Worm (Caenorhabditis elegans) whole organism, L2 larva: ENCODE measurements around the gene ZK666.15.

Source experiments
- C34F6.9 ChIP-seq: fragments of 150-350 bp; optimal IDR thresholded peaks from 2 replicates; lab custom pipeline; 2014; ENCODE audit warnings: missing biosample characterization, missing genetic modification characterization
- F13H6.1 ChIP-seq: sonication (generic microtip); optimal IDR thresholded peaks from 2 replicates; lab custom pipeline; 2016; ENCODE audit warnings: missing genetic modification characterization, missing compliant biosample characterization
- R02D3.7 ChIP-seq: fragments of 150-350 bp; optimal IDR thresholded peaks from 2 replicates; lab custom pipeline; 2014; ENCODE audit warnings: missing biosample characterization, missing genetic modification characterization
- Y55F3AM.14 ChIP-seq: fragments of 200-800 bp; sonication (Bioruptor generic); optimal IDR thresholded peaks from 2 replicates; lab custom pipeline; 2018; ENCODE audit warnings: mild to moderate bottlenecking, missing genetic modification characterization, missing compliant biosample characterization
- ZK546.5 ChIP-seq: sonication (generic microtip); optimal IDR thresholded peaks from 2 replicates; lab custom pipeline; 2017; ENCODE audit warnings: missing biosample characterization, missing genetic modification characterization
- alr-1 ChIP-seq: fragments of 150-350 bp; optimal IDR thresholded peaks from 2 replicates; lab custom pipeline; 2014; ENCODE audit warnings: missing biosample characterization, missing genetic modification characterization
- aly-2 ChIP-seq: fragments of 150-350 bp; optimal IDR thresholded peaks from 2 replicates; lab custom pipeline; 2014; ENCODE audit warnings: missing biosample characterization, missing genetic modification characterization
- ama-1 ChIP-seq: fragments of 150-350 bp; optimal IDR thresholded peaks from 2 replicates; lab custom pipeline; 2018; ENCODE audit warnings: inconsistent platforms
- blmp-1 ChIP-seq: sonication (generic microtip); optimal IDR thresholded peaks from 2 replicates; lab custom pipeline; 2017; ENCODE audit warnings: missing genetic modification characterization, mild to moderate bottlenecking, missing compliant biosample characterization, antibody characterized with exemption, moderate library complexity; ENCODE audit not compliant: insufficient read depth
- egl-27 ChIP-seq: sonication (generic microtip); optimal IDR thresholded peaks from 3 replicates; lab custom pipeline; 2017; ENCODE audit warnings: missing biosample characterization, missing genetic modification reagents, missing genetic modification characterization
- fos-1 ChIP-seq: fragments of 150-350 bp; optimal IDR thresholded peaks from 2 replicates; lab custom pipeline; 2014; ENCODE audit warnings: missing biosample characterization, missing genetic modification characterization
- gmeb-1 ChIP-seq: fragments of 150-350 bp; optimal IDR thresholded peaks from 2 replicates; lab custom pipeline; 2014; ENCODE audit warnings: missing biosample characterization, missing genetic modification characterization
- lin-11 ChIP-seq: fragments of 150-350 bp; sonication (generic microtip); optimal IDR thresholded peaks from 2 replicates; lab custom pipeline; 2014; ENCODE audit warnings: missing biosample characterization, missing genetic modification characterization, inconsistent platforms, mixed read lengths
- lin-13 ChIP-seq: fragments of 150-350 bp; optimal IDR thresholded peaks from 2 replicates; lab custom pipeline; 2014; ENCODE audit warnings: missing biosample characterization, missing genetic modification reagents, missing genetic modification characterization
- lsy-2 ChIP-seq, 2 experiments: fragments of 150-350 bp in 1 of 2; sonication (generic microtip) in 1 of 2; optimal IDR thresholded peaks; 2 replicates each; lab custom pipeline; 2014 to 2017; ENCODE audit warnings: missing biosample characterization in 2 of 2, missing genetic modification characterization in 2 of 2
- mab-5 ChIP-seq: fragments of 150-350 bp; optimal IDR thresholded peaks from 2 replicates; lab custom pipeline; 2014; ENCODE audit warnings: missing biosample characterization, missing genetic modification characterization
- mdl-1 ChIP-seq, 2 experiments: fragments of 150-350 bp in 1 of 2; sonication (generic microtip) in 1 of 2; optimal IDR thresholded peaks; 2 replicates each; lab custom pipeline; 2017; ENCODE audit warnings: missing biosample characterization in 2 of 2, missing genetic modification characterization in 2 of 2
- nhr-11 ChIP-seq: fragments of 150-350 bp; optimal IDR thresholded peaks from 2 replicates; lab custom pipeline; 2014; ENCODE audit warnings: missing biosample characterization, missing genetic modification characterization
- nhr-129 ChIP-seq: fragments of 150-350 bp; optimal IDR thresholded peaks from 2 replicates; lab custom pipeline; 2014; ENCODE audit warnings: missing biosample characterization, missing genetic modification characterization
- nhr-21 ChIP-seq: fragments of 150-350 bp; optimal IDR thresholded peaks from 2 replicates; lab custom pipeline; 2014; ENCODE audit warnings: missing biosample characterization, missing genetic modification characterization
- nhr-237 ChIP-seq: fragments of 150-350 bp; optimal IDR thresholded peaks from 2 replicates; lab custom pipeline; 2014; ENCODE audit warnings: missing biosample characterization, missing genetic modification characterization
- nhr-25 ChIP-seq: fragments of 150-350 bp; sonication (generic microtip); optimal IDR thresholded peaks from 3 replicates; lab custom pipeline; 2014; ENCODE audit warnings: missing biosample characterization, missing genetic modification characterization
- nhr-6 ChIP-seq: fragments of 150-350 bp; optimal IDR thresholded peaks from 2 replicates; lab custom pipeline; 2014; ENCODE audit warnings: missing biosample characterization, missing genetic modification characterization
- nhr-77 ChIP-seq: fragments of 150-350 bp; optimal IDR thresholded peaks from 2 replicates; lab custom pipeline; 2014; ENCODE audit warnings: missing biosample characterization, missing genetic modification characterization
- peb-1 ChIP-seq: fragments of 150-350 bp; optimal IDR thresholded peaks from 2 replicates; lab custom pipeline; 2014; ENCODE audit warnings: missing biosample characterization, missing genetic modification characterization
- skn-1 ChIP-seq: sonication (generic microtip); optimal IDR thresholded peaks from 2 replicates; lab custom pipeline; 2017; ENCODE audit warnings: missing biosample characterization, missing genetic modification characterization
- sma-3 ChIP-seq: sonication (generic microtip); optimal IDR thresholded peaks from 2 replicates; lab custom pipeline; 2016; ENCODE audit warnings: missing genetic modification reagents, missing genetic modification characterization, missing compliant biosample characterization
- sma-9 ChIP-seq, 2 experiments: fragments of 150-350 bp in 1 of 2; sonication (generic microtip) in 1 of 2; optimal IDR thresholded peaks; 2 replicates each; lab custom pipeline; 2014 to 2016; ENCODE audit warnings: missing genetic modification characterization in 2 of 2, mild to moderate bottlenecking in 1 of 2, missing biosample characterization in 1 of 2, missing compliant biosample characterization in 1 of 2, missing genetic modification reagents in 1 of 2, moderate library complexity in 1 of 2
- snpc-4 ChIP-seq: fragments of 150-350 bp; optimal IDR thresholded peaks from 2 replicates; lab custom pipeline; 2014; ENCODE audit warnings: missing biosample characterization, missing genetic modification characterization
- unc-39 ChIP-seq: fragments of 150-350 bp; optimal IDR thresholded peaks from 2 replicates; lab custom pipeline; 2014; ENCODE audit warnings: missing biosample characterization, missing genetic modification characterization
- unc-55 ChIP-seq: fragments of 150-350 bp; sonication (generic microtip); optimal IDR thresholded peaks from 3 replicates; lab custom pipeline; 2014; ENCODE audit warnings: missing biosample characterization, missing genetic modification reagents, missing genetic modification characterization
- ztf-1 ChIP-seq: fragments of 200-800 bp; sonication (Bioruptor generic); conservative IDR thresholded peaks from 2 replicates; pipeline ENCODE4 v1.3.6; 2022; ENCODE audit warnings: missing genetic modification characterization, missing compliant biosample characterization
- ztf-4 ChIP-seq: fragments of 150-350 bp; optimal IDR thresholded peaks from 2 replicates; lab custom pipeline; 2014; ENCODE audit warnings: missing biosample characterization, missing genetic modification characterization

Gene ZK666.15

ce11 chrII:10510242-10510641 is 23.4 kb downstream of the ZK666.15 start, which contains the start of gene F59B10.3:
Gene F59B10.3, plus strand, starts transcription at chrII:10510542.
- TF ChIP-seq R02D3.7: no peak
- no peak for TF ChIP-seq nhr-237 (tag; lab: Kevin White, UChicago)
- TF ChIP-seq nhr-6 (tag; lab: Kevin White, UChicago): no peak
- peak; percentile 25 for TF ChIP-seq F13H6.1 (tag; lab: Kevin White, UChicago)
- TF ChIP-seq, all 48 proteins: peak for 1

ce11 chrII:10513377-10513776 is 26.5 kb downstream of the ZK666.15 start:
- no peak for TF ChIP-seq egl-27
- TF ChIP-seq sma-3 (GFP tag; lab: Kevin White, UChicago): no peak
- TF ChIP-seq nhr-11 (tag; lab: Kevin White, UChicago): no peak
- TF ChIP-seq sma-9 (GFP tag; optimal IDR thresholded peaks at IDR 0.05; lab: Kevin White, UChicago): no peak
- no peak for TF ChIP-seq sma-9 (tag; optimal IDR thresholded peaks at IDR 0.05; lab: Kevin White, UChicago)
- no peak for TF ChIP-seq snpc-4
- TF ChIP-seq unc-55 (GFP tag; lab: Kevin White, UChicago): no peak
- TF ChIP-seq lsy-2 (tag; optimal IDR thresholded peaks at IDR 0.05; lab: Kevin White, UChicago): no peak
- no peak for TF ChIP-seq R02D3.7
- TF ChIP-seq gmeb-1: no peak
- TF ChIP-seq skn-1 (tag; lab: Kevin White, UChicago): no peak
- no peak for TF ChIP-seq lin-13 (GFP tag; lab: Kevin White, UChicago)

ce11 chrII:10515422-10515821 is 28.6 kb downstream of the ZK666.15 start:
- peak; percentile 64 for TF ChIP-seq sma-3 (GFP tag; lab: Kevin White, UChicago)
- TF ChIP-seq fos-1 (tag; lab: Kevin White, UChicago): peak; percentile 12
- no peak for TF ChIP-seq gmeb-1
- TF ChIP-seq sma-9 (GFP tag; optimal IDR thresholded peaks at IDR 0.05; lab: Kevin White, UChicago): peak; percentile 50
- no peak for TF ChIP-seq sma-9 (tag; optimal IDR thresholded peaks at IDR 0.05; lab: Kevin White, UChicago)
- peak; percentile 20 for TF ChIP-seq nhr-129 (tag; lab: Kevin White, UChicago)

ce11 chrII:10516375-10516774 is 29.5 kb downstream of the ZK666.15 start:
- peak; percentile 17 for TF ChIP-seq nhr-25
- peak; percentile 41 for TF ChIP-seq nhr-129 (tag; lab: Kevin White, UChicago)
- TF ChIP-seq unc-39: no peak
- no peak for TF ChIP-seq ama-1 (lab: Kevin White, UChicago)
- no peak for TF ChIP-seq unc-55 (GFP tag; lab: Kevin White, UChicago)
- TF ChIP-seq nhr-11 (tag; lab: Kevin White, UChicago): no peak
- TF ChIP-seq sma-9 (GFP tag; optimal IDR thresholded peaks at IDR 0.05; lab: Kevin White, UChicago): peak; percentile 10
- no peak for TF ChIP-seq sma-9 (tag; optimal IDR thresholded peaks at IDR 0.05; lab: Kevin White, UChicago)
- TF ChIP-seq peb-1: no peak
- TF ChIP-seq blmp-1: peak; percentile 58

- TF ChIP-seq ZK546.5 (tag; lab: Kevin White, UChicago) (no peak), nhr-21 (tag; lab: Kevin White, UChicago) (no peak), ztf-4 (tag; lab: Kevin White, UChicago) (no peak), lsy-2 (tag; optimal IDR thresholded peaks at IDR 0.05; lab: Kevin White, UChicago) (no peak), nhr-77 (tag; lab: Kevin White, UChicago) (no peak), mdl-1 (tag; optimal IDR thresholded peaks at IDR 0.05; lab: Kevin White, UChicago) (no peak), aly-2 (no peak), R02D3.7 (no peak)
- TF ChIP-seq, all 48 proteins: peak for 0
These were observed 32.2 kb downstream of the ZK666.15 start, which contains the start of gene F59B10.4 for ce11 chrII:10519017-10519416. Gene F59B10.4, minus strand, starts transcription at chrII:10519117.

- TF ChIP-seq ZK546.5 (tag; lab: Kevin White, UChicago) (no peak), gmeb-1 (no peak), mab-5 (tag; lab: Kevin White, UChicago) (no peak), alr-1 (tag; lab: Kevin White, UChicago) (no peak), ztf-4 (tag; lab: Kevin White, UChicago) (no peak), C34F6.9 (tag; lab: Kevin White, UChicago) (no peak), nhr-25 (no peak), lin-11 (tag; lab: Kevin White, UChicago) (no peak), nhr-237 (tag; lab: Kevin White, UChicago) (no peak), ztf-1 (GFP tag; lab: Robert Waterston, UW) (no peak), mdl-1 (tag; optimal IDR thresholded peaks at IDR 0.05; lab: Kevin White, UChicago) (no peak), nhr-77 (tag; lab: Kevin White, UChicago) (no peak), fos-1 (tag; lab: Kevin White, UChicago) (no peak), Y55F3AM.14 (no peak), skn-1 (tag; lab: Kevin White, UChicago) (no peak)
These were observed 33.0 kb downstream of the ZK666.15 start for ce11 chrII:10519863-10520262.
